Worm (Caenorhabditis elegans): Measurements from ENCODE around the gene sri-18.

- TF ChIP-seq ama-1 (optimal IDR thresholded peaks at IDR 0.05): no peak
- no peak for TF ChIP-seq egl-27 (tag; optimal IDR thresholded peaks at IDR 0.05)
- no peak for TF ChIP-seq lin-39 (tag; optimal IDR thresholded peaks at IDR 0.05)
- TF ChIP-seq tra-1 (GFP tag; IDR thresholded peaks at IDR 0.05): no peak
- TF ChIP-seq nhr-11 (tag; optimal IDR thresholded peaks at IDR 0.05): no peak
- no peak for TF ChIP-seq snpc-4 (tag; optimal IDR thresholded peaks at IDR 0.05)
Observed at ce11 chrV:10227333-10227732, 33.0 kb downstream of the sri-18 start, which contains the start of gene ttr-19.

All from whole organism, L4 larva.